Fruit fly (Drosophila melanogaster): Measurements from ENCODE around the gene CG15025.
A peak's percentile ranks its signal among the peaks of the same experiment; 100 is the strongest.

The CG15025 gene

dm6 chr3R:19498672-19499373 is 7.9 kb upstream of the CG15025 start (continued):
- TF ChIP-seq ssp (GFP tag; IDR thresholded peaks at IDR 0.05) (peak; percentile 85), CG4707 (GFP tag; optimal IDR thresholded peaks at IDR 0.05) (peak; percentile 61), sens-2 (GFP tag; IDR thresholded peaks at IDR 0.05) (peak; percentile 86), lab (GFP tag; optimal IDR thresholded peaks at IDR 0.05) (peak; percentile 99), Neu2 (GFP tag; optimal IDR thresholded peaks at IDR 0.05; ENCODE audit: borderline replicate concordance) (no peak), sr (GFP tag; IDR thresholded peaks at IDR 0.05) (peak; percentile 71; the same call in 2 of the 3 replicates), CG9817 (tag; optimal IDR thresholded peaks at IDR 0.05) (peak; percentile 94), bowl (GFP tag; IDR thresholded peaks at IDR 0.05) (peak; percentile 88), CG9876 (GFP tag; optimal IDR thresholded peaks at IDR 0.05) (peak; percentile 88), sima (GFP tag; optimal IDR thresholded peaks at IDR 0.05) (peak; percentile 27), CG42726 (GFP tag; IDR thresholded peaks at IDR 0.05; ENCODE audit: partially characterized antibody) (no peak), Pdp1 (GFP tag; optimal IDR thresholded peaks at IDR 0.05) (peak; percentile 65 to 91), pum (GFP tag; optimal IDR thresholded peaks at IDR 0.05) (peak; percentile 81), CG6813 (GFP tag; optimal IDR thresholded peaks at IDR 0.05) (peak; percentile 95), al (GFP tag; IDR thresholded peaks at IDR 0.05) (peak; percentile 89), chinmo (GFP tag; IDR thresholded peaks at IDR 0.05; ENCODE audit: partially characterized antibody) (0 out of 4 replicates have a peak, but pooled peaks have one; percentile 33), CG7987 (GFP tag; optimal IDR thresholded peaks at IDR 0.05) (peak; percentile 52), CrebB (tag; optimal IDR thresholded peaks at IDR 0.05) (peak; percentile 94), CG3407 (GFP tag; optimal IDR thresholded peaks at IDR 0.05) (peak; percentile 85), klu (GFP tag; IDR thresholded peaks at IDR 0.05) (peak; percentile 90), E2f1 (GFP tag; IDR thresholded peaks at IDR 0.05) (peak; percentile 93), knrl (GFP tag; IDR thresholded peaks at IDR 0.05; ENCODE audit: partially characterized antibody) (no peak), Hmr (GFP tag; optimal IDR thresholded peaks at IDR 0.05) (peak; percentile 98), CG14014 (GFP tag; IDR thresholded peaks at IDR 0.05) (peak; percentile 97), CG10959 (GFP tag; IDR thresholded peaks at IDR 0.05) (peak; percentile 67), nmo (GFP tag; optimal IDR thresholded peaks at IDR 0.05) (peak; percentile 92), CG1233 (GFP tag; optimal IDR thresholded peaks at IDR 0.05) (peak; percentile 90), Six4 (GFP tag; optimal IDR thresholded peaks at IDR 0.05) (peak; percentile 85), Gug (GFP tag; IDR thresholded peaks at IDR 0.05) (peak; percentile 95), CG3847 (GFP tag; IDR thresholded peaks at IDR 0.05) (peak; percentile 96), croc (GFP tag; conservative IDR thresholded peaks at IDR 0.05) (peak; percentile 85), CG15073 (GFP tag; optimal IDR thresholded peaks at IDR 0.05) (peak; percentile 19), sqz (GFP tag; optimal IDR thresholded peaks at IDR 0.05) (peak; percentile 84), CG17612 (GFP tag; IDR thresholded peaks at IDR 0.05) (peak; percentile 90), Fer3 (tag; optimal IDR thresholded peaks at IDR 0.05) (peak; percentile 96), jing (GFP tag; optimal IDR thresholded peaks at IDR 0.05) (peak; percentile 84), pho (GFP tag; optimal IDR thresholded peaks at IDR 0.05) (peak; percentile 94), kah (GFP tag; optimal IDR thresholded peaks at IDR 0.05) (peak; percentile 78), NK7.1 (GFP tag; optimal IDR thresholded peaks at IDR 0.05) (peak; percentile 72), CG1024 (GFP tag; IDR thresholded peaks at IDR 0.05) (peak; percentile 88), stwl (tag; optimal IDR thresholded peaks at IDR 0.05) (no peak), CG32767 (GFP tag; IDR thresholded peaks at IDR 0.05) (peak; percentile 92), vvl (GFP tag; IDR thresholded peaks at IDR 0.05) (peak; percentile 96), exex (tag; optimal IDR thresholded peaks at IDR 0.05) (peak; percentile 76), CG10366 (GFP tag; IDR thresholded peaks at IDR 0.05) (peak; percentile 96), crp (GFP tag; optimal IDR thresholded peaks at IDR 0.05) (peak in 1 of 2 experiments; percentile 53), Ada2b (GFP tag; IDR thresholded peaks at IDR 0.05) (peak; percentile 96), sim (GFP tag; IDR thresholded peaks at IDR 0.05) (peak; percentile 77), CG18011 (GFP tag; optimal IDR thresholded peaks at IDR 0.05) (peak; percentile 83)

Data from whole organism, embryonic.